Worm (Caenorhabditis elegans) whole organism, late embryonic: Measurements from ENCODE around the gene slc-25A18.1.

Source experiments
- F13H6.1 ChIP-seq: sonication (generic microtip); optimal IDR thresholded peaks from 2 replicates; lab custom pipeline; 2016; ENCODE audit warnings: missing genetic modification characterization, missing compliant biosample characterization
- che-1 ChIP-seq: sonication (generic microtip); optimal IDR thresholded peaks from 2 replicates; lab custom pipeline; 2016; ENCODE audit warnings: mild to moderate bottlenecking, missing genetic modification characterization, missing compliant biosample characterization
- dmd-4 ChIP-seq: sonication (generic microtip); optimal IDR thresholded peaks from 2 replicates; lab custom pipeline; 2016; ENCODE audit warnings: borderline replicate concordance, missing genetic modification characterization, missing compliant biosample characterization
- dve-1 ChIP-seq: sonication (generic microtip); optimal IDR thresholded peaks from 2 replicates; lab custom pipeline; 2017; ENCODE audit warnings: antibody characterized with exemption, mild to moderate bottlenecking, missing genetic modification characterization, missing compliant biosample characterization
- elt-2 ChIP-seq: sonication (generic microtip); optimal IDR thresholded peaks from 2 replicates; lab custom pipeline; 2016; ENCODE audit warnings: missing genetic modification reagents, missing genetic modification characterization, missing compliant biosample characterization
- pat-9 ChIP-seq: fragments of 200-800 bp; sonication (Bioruptor generic); optimal IDR thresholded peaks from 2 replicates; lab custom pipeline; 2018; ENCODE audit warnings: mild to moderate bottlenecking, missing genetic modification characterization, moderate library complexity, missing compliant biosample characterization
- pha-4 ChIP-seq: fragments of 150-350 bp; optimal IDR thresholded peaks from 2 replicates; lab custom pipeline; 2018; ENCODE audit warnings: missing biosample characterization, missing genetic modification reagents, missing genetic modification characterization
- rnt-1 ChIP-seq: sonication (generic microtip); optimal IDR thresholded peaks from 2 replicates; lab custom pipeline; 2016; ENCODE audit warnings: missing genetic modification characterization, missing compliant biosample characterization
- syd-9 ChIP-seq: sonication (generic microtip); optimal IDR thresholded peaks from 2 replicates; lab custom pipeline; 2016; ENCODE audit warnings: mild to moderate bottlenecking, missing genetic modification characterization, moderate library complexity, missing compliant biosample characterization
- ttx-3 ChIP-seq: sonication (generic microtip); optimal IDR thresholded peaks from 2 replicates; lab custom pipeline; 2016; ENCODE audit warnings: missing genetic modification reagents, missing genetic modification characterization, missing compliant biosample characterization
- unc-3 ChIP-seq, 2 experiments: fragments of 200-800 bp in 1 of 2; sonication (Bioruptor generic) in 1 of 2; sonication (generic microtip) in 1 of 2; conservative IDR thresholded peaks in 1 of 2; optimal IDR thresholded peaks in 1 of 2; 2 replicates each; pipeline versions ENCODE4 v1.3.6 to Lab custom; 2016 to 2022; ENCODE audit warnings: missing compliant biosample characterization in 2 of 2, missing genetic modification characterization in 2 of 2, missing genetic modification reagents in 1 of 2
- ztf-16 ChIP-seq: sonication (generic microtip); optimal IDR thresholded peaks from 2 replicates; lab custom pipeline; 2017; ENCODE audit warnings: missing genetic modification characterization, missing compliant biosample characterization

ce11 chrX:14957176-14957575 lies 46.6 kb downstream of the slc-25A18.1 start:
- TF ChIP-seq pha-4 (tag; lab: Kevin White, UChicago) (no peak), elt-2 (tag; lab: Kevin White, UChicago) (no peak), syd-9 (tag; lab: Kevin White, UChicago) (no peak), che-1 (tag; lab: Kevin White, UChicago) (no peak), dmd-4 (tag; lab: Kevin White, UChicago) (no peak), F13H6.1 (tag; lab: Kevin White, UChicago) (no peak), dve-1 (tag; lab: Kevin White, UChicago) (no peak), rnt-1 (tag; lab: Kevin White, UChicago) (no peak), pat-9 (no peak), ztf-16 (tag; lab: Kevin White, UChicago) (no peak), unc-3 (GFP tag; conservative IDR thresholded peaks at IDR 0.05; lab: Robert Waterston, UW) (no peak), unc-3 (tag; optimal IDR thresholded peaks at IDR 0.05; lab: Kevin White, UChicago) (no peak), ttx-3 (tag; lab: Kevin White, UChicago) (no peak)
